Worm (Caenorhabditis elegans) whole organism, L4 larva: ENCODE results near the gene cyp-33D1.

Experiments used
- F26F4.8 ChIP-seq: fragments of 200-800 bp; sonication (Bioruptor generic); conservative IDR thresholded peaks from 2 replicates; pipeline ENCODE4 v1.3.6; 2022; ENCODE audit warnings: missing genetic modification characterization, missing compliant biosample characterization
- lsy-2 ChIP-seq, 2 experiments: fragments of 150-350 bp in 1 of 2; sonication (generic microtip) in 1 of 2; optimal IDR thresholded peaks; 2 replicates each; lab custom pipeline; 2014 to 2017; ENCODE audit warnings: missing biosample characterization in 2 of 2, missing genetic modification characterization in 2 of 2
- madf-9 ChIP-seq: fragments of 200-800 bp; sonication (Bioruptor generic); conservative IDR thresholded peaks from 2 replicates; pipeline ENCODE4 v1.3.6; 2022; ENCODE audit warnings: missing genetic modification reagents, missing genetic modification characterization, missing compliant biosample characterization
- nhr-10 ChIP-seq: fragments of 150-350 bp; optimal IDR thresholded peaks from 2 replicates; lab custom pipeline; 2014; ENCODE audit warnings: missing biosample characterization, missing genetic modification characterization
- nhr-42 ChIP-seq: fragments of 200-800 bp; sonication (Bioruptor generic); IDR thresholded peaks from 2 replicates; pipeline ENCODE4 v1.3.6; 2022; ENCODE audit warnings: missing genetic modification characterization, missing compliant biosample characterization
- pha-4 ChIP-seq, 2 experiments: fragments of 150-350 bp in 1 of 2; fragments of 200-800 bp in 1 of 2; sonication (Bioruptor generic) in 1 of 2; IDR thresholded peaks in 1 of 2; optimal IDR thresholded peaks in 1 of 2; 2 replicates each; pipeline versions ENCODE4 v1.3.6 to Lab custom; 2014 to 2022; ENCODE audit warnings: missing genetic modification characterization in 2 of 2, missing genetic modification reagents in 2 of 2, missing biosample characterization in 1 of 2, missing compliant biosample characterization in 1 of 2
- spr-3 ChIP-seq: fragments of 200-800 bp; sonication (Bioruptor generic); optimal IDR thresholded peaks from 2 replicates; lab custom pipeline; 2018; ENCODE audit warnings: mild to moderate bottlenecking, missing genetic modification characterization, missing compliant biosample characterization

DNA sequence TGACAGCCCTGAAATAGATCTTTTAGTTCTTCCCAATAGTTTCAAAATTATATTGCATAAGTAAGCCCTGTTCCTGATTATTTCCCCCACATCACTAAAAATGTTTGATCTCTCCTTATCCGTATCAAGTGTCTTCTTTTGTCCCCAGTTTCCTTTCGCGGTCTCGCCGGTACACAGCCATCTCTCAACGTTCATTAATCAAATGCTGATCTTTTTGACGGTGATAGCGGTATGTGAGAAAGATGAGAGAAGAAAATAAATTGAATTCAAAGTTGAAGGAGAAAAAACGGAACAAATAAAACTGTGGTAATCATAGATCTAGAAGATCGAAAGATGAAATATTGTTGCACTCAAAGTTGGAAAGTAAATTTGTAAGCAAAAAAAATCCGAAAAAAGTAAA, 36.1 kb upstream of the cyp-33D1 start:
- TF ChIP-seq lsy-2 (tag; optimal IDR thresholded peaks at IDR 0.05; lab: Kevin White, UChicago) (no peak), nhr-10 (no peak), madf-9 (GFP tag; lab: Robert Waterston, UW) (no peak), pha-4 (GFP tag; IDR thresholded peaks at IDR 0.05; lab: Robert Waterston, UW) (no peak), pha-4 (tag; optimal IDR thresholded peaks at IDR 0.05; lab: Kevin White, UChicago) (no peak), spr-3 (GFP tag; lab: Kevin White, UChicago) (no peak), nhr-42 (GFP tag; lab: Robert Waterston, UW) (no peak), F26F4.8 (no peak)
